Worm (Caenorhabditis elegans) whole organism, L4 larva: ENCODE results near the gene fipr-9.

Experiments used
- fkh-10 ChIP-seq: fragments of 150-350 bp; optimal IDR thresholded peaks from 2 replicates; lab custom pipeline; 2014; ENCODE audit warnings: missing biosample characterization, missing genetic modification reagents, missing genetic modification characterization
- set-16 ChIP-seq: fragments of 200-800 bp; sonication (Bioruptor generic); IDR thresholded peaks from 2 replicates; pipeline ENCODE4 v1.3.6; 2022; ENCODE audit warnings: missing genetic modification reagents, missing genetic modification characterization, missing compliant biosample characterization
- zag-1 ChIP-seq: fragments of 150-350 bp; optimal IDR thresholded peaks from 2 replicates; lab custom pipeline; 2014; ENCODE audit warnings: missing biosample characterization, missing genetic modification characterization

- no peak for TF ChIP-seq set-16 (GFP tag; lab: Robert Waterston, UW)
- no peak for TF ChIP-seq zag-1 (tag; lab: Kevin White, UChicago)
- TF ChIP-seq fkh-10 (GFP tag; lab: Kevin White, UChicago) = no peak
Observed at ce11 chrV:10230932-10231331, 9.5 kb downstream of the fipr-9 start, which contains the start of gene fipr-6.
